Worm (Caenorhabditis elegans) whole organism, L2 larva: ENCODE measurements around the gene srw-89.

ENCODE experiments used
- aly-2 ChIP-seq: fragments of 150-350 bp; optimal IDR thresholded peaks from 2 replicates; lab custom pipeline; 2014; ENCODE audit warnings: missing biosample characterization, missing genetic modification characterization
- ceh-16 ChIP-seq: fragments of 150-350 bp; optimal IDR thresholded peaks from 2 replicates; lab custom pipeline; 2014; ENCODE audit warnings: missing biosample characterization, missing genetic modification characterization
- ceh-82 ChIP-seq: fragments of 150-350 bp; optimal IDR thresholded peaks from 2 replicates; lab custom pipeline; 2014; ENCODE audit warnings: missing biosample characterization, missing genetic modification characterization
- lin-13 ChIP-seq: fragments of 150-350 bp; optimal IDR thresholded peaks from 2 replicates; lab custom pipeline; 2014; ENCODE audit warnings: missing biosample characterization, missing genetic modification reagents, missing genetic modification characterization
- lsy-2 ChIP-seq, 2 experiments: fragments of 150-350 bp in 1 of 2; sonication (generic microtip) in 1 of 2; optimal IDR thresholded peaks; 2 replicates each; lab custom pipeline; 2014 to 2017; ENCODE audit warnings: missing biosample characterization in 2 of 2, missing genetic modification characterization in 2 of 2
- nhr-11 ChIP-seq: fragments of 150-350 bp; optimal IDR thresholded peaks from 2 replicates; lab custom pipeline; 2014; ENCODE audit warnings: missing biosample characterization, missing genetic modification characterization
- nhr-12 ChIP-seq: fragments of 150-350 bp; optimal IDR thresholded peaks from 2 replicates; lab custom pipeline; 2014; ENCODE audit warnings: missing biosample characterization, missing genetic modification characterization
- nhr-23 ChIP-seq: fragments of 150-350 bp; optimal IDR thresholded peaks from 2 replicates; lab custom pipeline; 2014; ENCODE audit warnings: missing biosample characterization, missing genetic modification reagents, missing genetic modification characterization
- skn-1 ChIP-seq: sonication (generic microtip); optimal IDR thresholded peaks from 2 replicates; lab custom pipeline; 2017; ENCODE audit warnings: missing biosample characterization, missing genetic modification characterization
- snpc-4 ChIP-seq: fragments of 150-350 bp; optimal IDR thresholded peaks from 2 replicates; lab custom pipeline; 2014; ENCODE audit warnings: missing biosample characterization, missing genetic modification characterization
- zag-1 ChIP-seq: fragments of 150-350 bp; optimal IDR thresholded peaks from 2 replicates; lab custom pipeline; 2014; ENCODE audit warnings: missing biosample characterization, missing genetic modification characterization
- ztf-11 ChIP-seq: sonication (generic microtip); optimal IDR thresholded peaks from 2 replicates; lab custom pipeline; 2017; ENCODE audit warnings: missing biosample characterization, missing genetic modification characterization

DNA sequence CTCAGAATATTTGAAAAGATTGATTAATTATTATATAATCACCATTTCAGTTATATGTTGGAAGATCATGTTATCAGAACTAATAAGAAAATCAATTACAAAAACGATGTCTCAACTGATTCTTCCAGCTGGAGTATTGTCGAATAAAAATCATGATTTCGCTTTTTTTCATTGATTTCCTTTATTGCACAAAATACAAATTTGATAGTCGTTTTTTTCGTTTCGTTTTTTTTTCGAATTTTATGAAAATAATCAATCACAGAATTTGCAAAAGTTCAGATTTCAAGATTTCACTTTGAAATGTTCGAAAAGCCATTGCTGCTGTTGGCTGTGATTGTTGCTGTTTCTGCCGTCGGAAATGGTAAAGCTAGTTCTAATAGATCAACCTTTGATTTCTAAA lies 18.9 kb downstream of the srw-89 start, which contains the start of gene C49G7.13:
- TF ChIP-seq aly-2 (tag; lab: Kevin White, UChicago): no peak
- no peak for TF ChIP-seq snpc-4 (tag; lab: Kevin White, UChicago)
- TF ChIP-seq nhr-11 (tag; lab: Kevin White, UChicago): no peak
- TF ChIP-seq zag-1 (tag; lab: Kevin White, UChicago): no peak
- no peak for TF ChIP-seq skn-1
- no peak for TF ChIP-seq ceh-82 (tag; lab: Kevin White, UChicago)
- no peak for TF ChIP-seq ceh-16
- TF ChIP-seq nhr-23 (tag; lab: Kevin White, UChicago): no peak
- no peak for TF ChIP-seq ztf-11 (tag; lab: Kevin White, UChicago)
- no peak for TF ChIP-seq lsy-2 (tag; optimal IDR thresholded peaks at IDR 0.05; lab: Kevin White, UChicago)
- no peak for TF ChIP-seq lin-13 (GFP tag; lab: Kevin White, UChicago)
- TF ChIP-seq nhr-12 (tag; lab: Kevin White, UChicago): no peak
